Worm (Caenorhabditis elegans) whole organism, L1 larva: ENCODE measurements around the gene txt-17.

Source experiments
- F16B12.6 ChIP-seq: fragments of 150-350 bp; optimal IDR thresholded peaks from 2 replicates; lab custom pipeline; 2014; ENCODE audit warnings: missing biosample characterization, missing genetic modification characterization
- Y116A8C.19 ChIP-seq: sonication (generic microtip); optimal IDR thresholded peaks from 2 replicates; lab custom pipeline; 2016; ENCODE audit warnings: missing compliant biosample characterization, missing genetic modification characterization, borderline replicate concordance
- alr-1 ChIP-seq: fragments of 200-800 bp; sonication (Bioruptor generic); optimal IDR thresholded peaks from 2 replicates; lab custom pipeline; 2018; ENCODE audit warnings: borderline replicate concordance, mild to moderate bottlenecking, missing genetic modification characterization, missing compliant biosample characterization
- ama-1 ChIP-seq: fragments of 150-350 bp; optimal IDR thresholded peaks from 2 replicates; lab custom pipeline; 2014
- blmp-1 ChIP-seq: fragments of 150-350 bp; optimal IDR thresholded peaks from 2 replicates; lab custom pipeline; 2014; ENCODE audit warnings: missing biosample characterization, missing genetic modification characterization
- ceh-8 ChIP-seq: fragments of 200-800 bp; sonication (Bioruptor generic); optimal IDR thresholded peaks from 2 replicates; lab custom pipeline; 2018; ENCODE audit warnings: mild to moderate bottlenecking, missing genetic modification characterization, moderate library complexity, missing compliant biosample characterization
- ceh-90 ChIP-seq: sonication (generic microtip); optimal IDR thresholded peaks from 2 replicates; lab custom pipeline; 2016; ENCODE audit warnings: missing genetic modification characterization, missing compliant biosample characterization
- dpl-1 ChIP-seq, 3 experiments: fragments of 150-350 bp in 2 of 3; sonication (generic microtip) in 1 of 3; optimal IDR thresholded peaks; 2 replicates each; lab custom pipeline; 2014 to 2017; ENCODE audit warnings: missing biosample characterization in 3 of 3, missing genetic modification characterization in 3 of 3, missing genetic modification reagents in 3 of 3
- dsc-1 ChIP-seq: sonication (generic microtip); optimal IDR thresholded peaks from 2 replicates; lab custom pipeline; 2016; ENCODE audit warnings: mild to moderate bottlenecking, missing genetic modification characterization, missing compliant biosample characterization
- egl-13 ChIP-seq: sonication (generic microtip); optimal IDR thresholded peaks from 2 replicates; lab custom pipeline; 2016; ENCODE audit warnings: missing genotype, missing genetic modification reagents, missing genetic modification characterization, missing compliant biosample characterization
- ets-5 ChIP-seq: fragments of 200-800 bp; sonication (Bioruptor generic); IDR thresholded peaks from 2 replicates; pipeline ENCODE4 v1.3.6; 2022; ENCODE audit warnings: missing genetic modification characterization, missing compliant biosample characterization
- fkh-4 ChIP-seq: sonication (generic microtip); optimal IDR thresholded peaks from 2 replicates; lab custom pipeline; 2016; ENCODE audit warnings: missing compliant biosample characterization, missing genetic modification characterization, borderline replicate concordance
- fkh-8 ChIP-seq: sonication (generic microtip); optimal IDR thresholded peaks from 2 replicates; lab custom pipeline; 2016; ENCODE audit warnings: mild to moderate bottlenecking, missing genetic modification characterization, missing compliant biosample characterization
- fos-1 ChIP-seq: fragments of 150-350 bp; optimal IDR thresholded peaks from 2 replicates; lab custom pipeline; 2014; ENCODE audit warnings: missing biosample characterization, missing genetic modification characterization
- hpl-2 ChIP-seq: fragments of 150-350 bp; optimal IDR thresholded peaks from 2 replicates; lab custom pipeline; 2014; ENCODE audit warnings: missing biosample characterization, missing genetic modification reagents, missing genetic modification characterization
- irx-1 ChIP-seq: sonication (generic microtip); optimal IDR thresholded peaks from 2 replicates; lab custom pipeline; 2016; ENCODE audit warnings: missing genetic modification characterization, missing compliant biosample characterization
- isw-1 ChIP-seq: fragments of 200-800 bp; sonication (Bioruptor generic); IDR thresholded peaks from 2 replicates; pipeline ENCODE4 v1.3.6; 2022; ENCODE audit warnings: missing genetic modification characterization, missing compliant biosample characterization
- lin-13 ChIP-seq: fragments of 150-350 bp; optimal IDR thresholded peaks from 2 replicates; lab custom pipeline; 2014; ENCODE audit warnings: missing biosample characterization, missing genetic modification reagents, missing genetic modification characterization
- lin-14 ChIP-seq: fragments of 200-800 bp; sonication (Bioruptor generic); optimal IDR thresholded peaks from 2 replicates; lab custom pipeline; 2018; ENCODE audit warnings: mild to moderate bottlenecking, missing genetic modification characterization, moderate library complexity, missing compliant biosample characterization
- lsy-2 ChIP-seq, 2 experiments: fragments of 150-350 bp; optimal IDR thresholded peaks; 2 replicates each; lab custom pipeline; 2014; ENCODE audit warnings: missing biosample characterization in 2 of 2, missing genetic modification characterization in 2 of 2
- nhr-12 ChIP-seq: sonication (generic microtip); optimal IDR thresholded peaks from 2 replicates; lab custom pipeline; 2017; ENCODE audit warnings: missing biosample characterization, missing genetic modification characterization
- nhr-19 ChIP-seq: fragments of 200-800 bp; sonication (Bioruptor generic); conservative IDR thresholded peaks from 2 replicates; pipeline ENCODE4 v1.3.6; 2022; ENCODE audit warnings: missing genetic modification characterization, missing compliant biosample characterization
- nhr-20 ChIP-seq: sonication (generic microtip); optimal IDR thresholded peaks from 2 replicates; lab custom pipeline; 2016; ENCODE audit warnings: mild to moderate bottlenecking, missing genetic modification characterization, missing compliant biosample characterization
- nhr-237 ChIP-seq: fragments of 150-350 bp; optimal IDR thresholded peaks from 2 replicates; lab custom pipeline; 2014; ENCODE audit warnings: missing biosample characterization, missing genetic modification characterization
- nhr-28 ChIP-seq: fragments of 150-350 bp; optimal IDR thresholded peaks from 2 replicates; lab custom pipeline; 2014; ENCODE audit warnings: missing biosample characterization, missing genetic modification characterization
- nhr-47 ChIP-seq: sonication (generic microtip); optimal IDR thresholded peaks from 2 replicates; lab custom pipeline; 2016; ENCODE audit warnings: mild to moderate bottlenecking, missing genetic modification characterization, moderate library complexity, missing compliant biosample characterization
- nhr-71 ChIP-seq: sonication (generic microtip); optimal IDR thresholded peaks from 2 replicates; lab custom pipeline; 2016; ENCODE audit warnings: mild to moderate bottlenecking, missing genetic modification characterization, moderate library complexity, missing compliant biosample characterization
- nhr-76 ChIP-seq: sonication (generic microtip); optimal IDR thresholded peaks from 2 replicates; lab custom pipeline; 2017; ENCODE audit warnings: missing biosample characterization, missing genetic modification characterization
- nhr-77 ChIP-seq: fragments of 150-350 bp; optimal IDR thresholded peaks from 2 replicates; lab custom pipeline; 2014; ENCODE audit warnings: missing biosample characterization, missing genetic modification characterization
- nhr-85 ChIP-seq: sonication (generic microtip); peaks from one replicate; lab custom pipeline; 2016; ENCODE audit warnings: missing genetic modification characterization, inconsistent platforms, missing compliant biosample characterization
- nhr-90 ChIP-seq: sonication (generic microtip); optimal IDR thresholded peaks from 2 replicates; lab custom pipeline; 2016; ENCODE audit warnings: mild to moderate bottlenecking, missing genetic modification characterization, missing compliant biosample characterization; ENCODE audit not compliant: poor library complexity
- pag-3 ChIP-seq: sonication (generic microtip); optimal IDR thresholded peaks from 2 replicates; lab custom pipeline; 2017; ENCODE audit warnings: missing genetic modification characterization, mild to moderate bottlenecking, missing compliant biosample characterization, antibody characterized with exemption, borderline replicate concordance; ENCODE audit not compliant: insufficient read depth
- pax-3 ChIP-seq: fragments of 200-800 bp; sonication (Bioruptor generic); optimal IDR thresholded peaks from 2 replicates; lab custom pipeline; 2018; ENCODE audit warnings: mild to moderate bottlenecking, missing genetic modification characterization, moderate library complexity, missing compliant biosample characterization
- pqm-1 ChIP-seq: sonication (generic microtip); optimal IDR thresholded peaks from 3 replicates; lab custom pipeline; 2017; ENCODE audit warnings: missing biosample characterization, missing genetic modification characterization
- rnt-1 ChIP-seq: sonication (generic microtip); optimal IDR thresholded peaks from 2 replicates; lab custom pipeline; 2016; ENCODE audit warnings: mild to moderate bottlenecking, missing genetic modification characterization, moderate library complexity, missing compliant biosample characterization
- skn-1 ChIP-seq: fragments of 150-350 bp; optimal IDR thresholded peaks from 2 replicates; lab custom pipeline; 2014; ENCODE audit warnings: missing biosample characterization, missing genetic modification characterization
- snpc-4 ChIP-seq: fragments of 150-350 bp; optimal IDR thresholded peaks from 2 replicates; lab custom pipeline; 2014; ENCODE audit warnings: missing biosample characterization, missing genetic modification characterization
- snu-23 ChIP-seq: sonication (generic microtip); optimal IDR thresholded peaks from 2 replicates; lab custom pipeline; 2016; ENCODE audit warnings: missing genetic modification characterization, missing compliant biosample characterization
- sptf-1 ChIP-seq: fragments of 150-350 bp; optimal IDR thresholded peaks from 2 replicates; lab custom pipeline; 2014; ENCODE audit warnings: missing biosample characterization, missing genetic modification characterization
- swsn-7 ChIP-seq: sonication (generic microtip); optimal IDR thresholded peaks from 2 replicates; lab custom pipeline; 2016; ENCODE audit warnings: missing genetic modification characterization, missing compliant biosample characterization
- tlp-1 ChIP-seq: fragments of 150-350 bp; optimal IDR thresholded peaks from 2 replicates; lab custom pipeline; 2014; ENCODE audit warnings: missing biosample characterization, missing genetic modification characterization
- unc-62 ChIP-seq: fragments of 150-350 bp; optimal IDR thresholded peaks from 2 replicates; lab custom pipeline; 2014; ENCODE audit warnings: missing biosample characterization, missing genetic modification reagents, missing genetic modification characterization
- unc-86 ChIP-seq: sonication (generic microtip); optimal IDR thresholded peaks from 2 replicates; lab custom pipeline; 2016; ENCODE audit warnings: missing genetic modification characterization, missing compliant biosample characterization
- ztf-11 ChIP-seq, 2 experiments: sonication (generic microtip); optimal IDR thresholded peaks; 2 replicates each; lab custom pipeline; 2016 to 2017; ENCODE audit warnings: missing genetic modification characterization in 2 of 2, missing biosample characterization in 1 of 2, missing compliant biosample characterization in 1 of 2
- ztf-4 ChIP-seq: fragments of 150-350 bp; optimal IDR thresholded peaks from 2 replicates; lab custom pipeline; 2014; ENCODE audit warnings: missing biosample characterization, missing genetic modification characterization

txt-17 gene

ce11 chrV:7084612-7085139 is 31.7 kb upstream of the txt-17 start, which contains the start of gene mys-1 (continued):
- no peak for TF ChIP-seq pag-3 (tag; lab: Kevin White, UChicago)
- peak; percentile 62 for TF ChIP-seq snu-23 (GFP tag; lab: Kevin White, UChicago)
- TF ChIP-seq lin-13 (GFP tag; lab: Kevin White, UChicago): peak; percentile 34
- TF ChIP-seq Y116A8C.19: peak; percentile 38
- TF ChIP-seq nhr-90 (tag; lab: Kevin White, UChicago): peak; percentile 84
- no peak for TF ChIP-seq fos-1 (tag; lab: Kevin White, UChicago)
- TF ChIP-seq F16B12.6: peak; percentile 7
- TF ChIP-seq alr-1 (tag; lab: Kevin White, UChicago): no peak
- TF ChIP-seq rnt-1: peak; percentile 97
- no peak for TF ChIP-seq blmp-1 (tag; lab: Kevin White, UChicago)
- no peak for TF ChIP-seq nhr-76 (tag; lab: Kevin White, UChicago)
- TF ChIP-seq tlp-1 (tag; lab: Kevin White, UChicago): no peak
- TF ChIP-seq pax-3 (tag; lab: Kevin White, UChicago): peak; percentile 78
- peak; percentile 89 for TF ChIP-seq ceh-90
- peak; percentile 68 for TF ChIP-seq egl-13
- TF ChIP-seq lin-14 (GFP tag; lab: Kevin White, UChicago): peak; percentile 72
- no peak for TF ChIP-seq sptf-1 (tag; lab: Kevin White, UChicago)
- TF ChIP-seq nhr-47: peak; percentile 83
- peak; percentile 59 for TF ChIP-seq unc-86
- TF ChIP-seq nhr-19: peak; percentile 69
- TF ChIP-seq ceh-8 (GFP tag; lab: Kevin White, UChicago): peak; percentile 36
- peak; percentile 48 to 54 for TF ChIP-seq lsy-2 (tag; optimal IDR thresholded peaks at IDR 0.05; lab: Kevin White, UChicago)
- TF ChIP-seq pqm-1 (tag; lab: Kevin White, UChicago): no peak
- TF ChIP-seq nhr-71: peak; percentile 83
- TF ChIP-seq fkh-8: peak; percentile 52
- peak; percentile 88 for TF ChIP-seq nhr-85 (tag; lab: Kevin White, UChicago)
- TF ChIP-seq dsc-1 (tag; lab: Kevin White, UChicago): peak; percentile 72
- TF ChIP-seq skn-1: peak; percentile 47
- peak; percentile 76 for TF ChIP-seq irx-1 (tag; lab: Kevin White, UChicago)
- TF ChIP-seq nhr-237: no peak
- no peak for TF ChIP-seq nhr-12 (tag; lab: Kevin White, UChicago)

ce11 chrV:7079388-7079787 is 26.4 kb upstream of the txt-17 start:
- TF ChIP-seq snpc-4 (tag; lab: Kevin White, UChicago) (no peak), ets-5 (GFP tag; lab: Robert Waterston, UW) (no peak), fkh-4 (tag; lab: Kevin White, UChicago) (no peak), hpl-2 (GFP tag; lab: Kevin White, UChicago) (no peak), nhr-20 (tag; lab: Kevin White, UChicago) (no peak), ztf-4 (tag; lab: Kevin White, UChicago) (no peak), ceh-8 (GFP tag; lab: Kevin White, UChicago) (no peak), nhr-77 (no peak), isw-1 (GFP tag; lab: Robert Waterston, UW) (no peak), unc-62 (GFP tag; lab: Kevin White, UChicago) (no peak), nhr-85 (tag; lab: Kevin White, UChicago) (no peak), irx-1 (tag; lab: Kevin White, UChicago) (no peak), swsn-7 (no peak), nhr-28 (tag; lab: Kevin White, UChicago) (no peak), ama-1 (no peak), dpl-1 (GFP tag; optimal IDR thresholded peaks at IDR 0.05; lab: Kevin White, UChicago) (no peak), lsy-2 (tag; optimal IDR thresholded peaks at IDR 0.05; lab: Kevin White, UChicago) (no peak), nhr-237 (no peak), ztf-11 (tag; optimal IDR thresholded peaks at IDR 0.05; lab: Kevin White, UChicago) (no peak)
